Worm (Caenorhabditis elegans): ENCODE results near the gene folt-2.

ce11 chrV:2892976-2893375, 17.6 kb upstream of the folt-2 start, which contains the start of gene srh-127:
- no peak for TF ChIP-seq B0336.3 (GFP tag; IDR thresholded peaks at IDR 0.05)
- no peak for TF ChIP-seq nfya-1 (tag; optimal IDR thresholded peaks at IDR 0.05; ENCODE audit: borderline replicate concordance, insufficient read depth)
- no peak for TF ChIP-seq unc-62 (GFP tag; optimal IDR thresholded peaks at IDR 0.05)

All from whole organism, young adult.